Fruit fly (Drosophila melanogaster): ENCODE measurements around the gene del.
A peak's percentile ranks its signal among the peaks of the same experiment; 100 is the strongest.

Gene del

DNA sequence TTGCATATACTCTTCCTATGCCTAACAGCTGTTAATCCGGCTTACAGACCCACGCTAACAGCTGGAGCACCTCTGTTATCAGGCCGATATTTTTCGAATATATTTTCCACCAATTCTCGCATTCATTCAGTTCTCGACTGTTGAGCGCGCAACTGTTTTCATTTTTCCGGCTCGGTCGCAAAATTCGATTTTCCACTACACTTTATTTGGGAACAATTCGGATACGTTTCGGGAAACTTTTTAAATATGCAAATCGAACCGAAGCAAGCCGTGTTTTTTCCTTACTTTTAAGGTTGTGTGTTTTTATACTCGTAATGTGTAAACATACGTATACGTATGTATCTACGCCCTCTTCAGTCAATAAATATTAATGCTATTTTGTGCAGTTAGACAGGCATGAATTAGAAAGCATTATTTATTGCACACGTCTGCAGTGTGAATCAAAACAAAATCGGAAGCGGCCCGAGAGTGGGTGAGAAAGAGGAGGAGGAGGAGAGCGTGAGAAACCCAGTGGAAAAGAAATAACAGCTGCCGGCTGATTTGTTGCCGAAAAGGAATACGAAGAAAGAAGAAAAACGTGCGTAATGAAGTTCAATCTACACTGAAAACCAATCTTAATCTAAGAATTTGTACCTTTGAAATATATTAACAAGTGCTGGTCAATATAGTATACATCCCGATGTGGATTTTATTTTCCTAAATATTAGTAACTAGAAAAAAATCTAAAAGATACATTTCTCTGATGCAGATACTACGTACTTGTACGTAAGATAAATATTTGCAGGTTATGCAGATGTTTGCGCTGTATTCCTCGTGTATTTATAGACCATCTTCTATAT, 40.5 kb downstream of the del start (continued):
- TF ChIP-seq crol (GFP tag; IDR thresholded peaks at IDR 0.05) = 0 out of 2 replicates have a peak, but pooled peaks have one; percentile 9
- peak; percentile 42 for TF ChIP-seq gem (tag; optimal IDR thresholded peaks at IDR 0.05)
- TF ChIP-seq Fer1 (GFP tag; optimal IDR thresholded peaks at IDR 0.05) = peak; percentile 20
- TF ChIP-seq Med (GFP tag) = peak; percentile 77
- peak; percentile 7 for TF ChIP-seq fd96Cb (tag; optimal IDR thresholded peaks at IDR 0.05)
- peak; percentile 4 for TF ChIP-seq grau (tag; optimal IDR thresholded peaks at IDR 0.05)
- TF ChIP-seq crp (GFP tag; optimal IDR thresholded peaks at IDR 0.05) = peak in 1 of 2 experiments; percentile 2
- TF ChIP-seq Xbp1 (GFP tag; optimal IDR thresholded peaks at IDR 0.05) = peak; percentile 8
- peak; percentile 15; the same call in 1 of the 2 replicates for TF ChIP-seq vvl (GFP tag; IDR thresholded peaks at IDR 0.05)
- TF ChIP-seq cwo (GFP tag; optimal IDR thresholded peaks at IDR 0.05) = peak; percentile 51
- TF ChIP-seq Hr51 (GFP tag; optimal IDR thresholded peaks at IDR 0.05) = peak in 1 of 2 experiments; percentile 32
- TF ChIP-seq CG34422 (GFP tag; IDR thresholded peaks at IDR 0.05) = peak; percentile 28; the same call in 1 of the 3 replicates
- TF ChIP-seq sc (optimal IDR thresholded peaks at IDR 0.05) = no peak
- no peak for TF ChIP-seq sc (GFP tag; optimal IDR thresholded peaks at IDR 0.05)
- TF ChIP-seq sisA (GFP tag; IDR thresholded peaks at IDR 0.05) = 0 out of 2 replicates have a peak, but pooled peaks have one; percentile 9
- 0 out of 3 replicates have a peak, but pooled peaks have one; percentile 16 for TF ChIP-seq CG2199 (GFP tag; IDR thresholded peaks at IDR 0.05)
- TF ChIP-seq CG4404 (GFP tag; IDR thresholded peaks at IDR 0.05) = no peak
- 0 out of 4 replicates have a peak, but pooled peaks have one; percentile 30 for TF ChIP-seq chinmo (GFP tag; IDR thresholded peaks at IDR 0.05; ENCODE audit: partially characterized antibody)
- peak; percentile 19; the same call in 1 of the 2 replicates for TF ChIP-seq E2f2 (GFP tag; IDR thresholded peaks at IDR 0.05)
- peak; percentile 43 for TF ChIP-seq Sox102F (GFP tag; optimal IDR thresholded peaks at IDR 0.05)
- no peak for TF ChIP-seq CG8290 (GFP tag; optimal IDR thresholded peaks at IDR 0.05)
- TF ChIP-seq CG8290 (tag; optimal IDR thresholded peaks at IDR 0.05) = peak in 1 of 2 experiments; percentile 11
- TF ChIP-seq D19A (tag; optimal IDR thresholded peaks at IDR 0.05) = peak; percentile 88
- TF ChIP-seq row (GFP tag; IDR thresholded peaks at IDR 0.05) = 0 out of 3 replicates have a peak, but pooled peaks have one; percentile 14
- TF ChIP-seq CG12155 (GFP tag; optimal IDR thresholded peaks at IDR 0.05) = peak; percentile 5
- no peak for TF ChIP-seq klu (GFP tag; IDR thresholded peaks at IDR 0.05)
- TF ChIP-seq CG33557 (GFP tag; optimal IDR thresholded peaks at IDR 0.05) = no peak
- peak; percentile 32 for TF ChIP-seq CG4424 (GFP tag; optimal IDR thresholded peaks at IDR 0.05)
- peak; percentile 31 for TF ChIP-seq HHEX (GFP tag; optimal IDR thresholded peaks at IDR 0.05)
- peak; percentile 12 for TF ChIP-seq CG2678 (tag; optimal IDR thresholded peaks at IDR 0.05)
- TF ChIP-seq Rfx (GFP tag; IDR thresholded peaks at IDR 0.05) = 0 out of 2 replicates have a peak, but pooled peaks have one; percentile 24
- TF ChIP-seq Jarid2 (GFP tag; optimal IDR thresholded peaks at IDR 0.05) = peak; percentile 50
- no peak for TF ChIP-seq ERR (GFP tag; optimal IDR thresholded peaks at IDR 0.05)
- TF ChIP-seq BEAF-32 (GFP tag; optimal IDR thresholded peaks at IDR 0.05) = peak; percentile 43
- TF ChIP-seq Asciz (GFP tag; optimal IDR thresholded peaks at IDR 0.05) = peak; percentile 5
- TF ChIP-seq phol (tag; optimal IDR thresholded peaks at IDR 0.05) = peak; percentile 33
- TF ChIP-seq CG2712 (tag; optimal IDR thresholded peaks at IDR 0.05) = peak; percentile 12
- TF ChIP-seq nmo (GFP tag; optimal IDR thresholded peaks at IDR 0.05) = peak; percentile 23
- TF ChIP-seq CG15514 (GFP tag; optimal IDR thresholded peaks at IDR 0.05) = peak; percentile 17
- TF ChIP-seq CG10267 (tag; optimal IDR thresholded peaks at IDR 0.05) = no peak
- TF ChIP-seq unpg (GFP tag; optimal IDR thresholded peaks at IDR 0.05) = peak; percentile 29
- peak; percentile 17 for TF ChIP-seq CG17385 (GFP tag; optimal IDR thresholded peaks at IDR 0.05)
- TF ChIP-seq CG10147 (GFP tag; optimal IDR thresholded peaks at IDR 0.05) = peak; percentile 7
- TF ChIP-seq CG8388 (GFP tag; optimal IDR thresholded peaks at IDR 0.05) = peak; percentile 16
- no peak for TF ChIP-seq Sry-δ (GFP tag; optimal IDR thresholded peaks at IDR 0.05)
- TF ChIP-seq CG17359 (tag; optimal IDR thresholded peaks at IDR 0.05) = peak; percentile 1
- TF ChIP-seq Gsc (GFP tag; IDR thresholded peaks at IDR 0.05) = no peak
